Fruit fly (Drosophila melanogaster) whole organism, embryonic: Measurements from ENCODE around the gene IntS10.

Experiments used
- Adf1 ChIP-seq: fragments of 200-800 bp; sonication (Bioruptor generic); IDR thresholded peaks from 2 replicates; pipeline ENCODE4 v1.3.6; 2022; ENCODE audit warnings: missing biosample characterization, missing genetic modification characterization
- CG13287 ChIP-seq: fragments of 200-800 bp; sonication (Bioruptor generic); IDR thresholded peaks from 2 replicates; pipeline ENCODE4 v1.3.6; 2022; ENCODE audit warnings: missing biosample characterization, missing genetic modification characterization; ENCODE audit not compliant: partially characterized antibody
- CG1529 ChIP-seq: fragments of 200-800 bp; sonication (Bioruptor generic); optimal IDR thresholded peaks from 3 replicates; lab custom pipeline; 2018; ENCODE audit warnings: missing biosample characterization, missing genetic modification characterization
- CG17328 ChIP-seq: fragments of 200-800 bp; sonication (Bioruptor generic); IDR thresholded peaks from 2 replicates; pipeline ENCODE4 v1.3.6; 2022; ENCODE audit warnings: missing biosample characterization, missing genetic modification characterization
- CG17802 ChIP-seq: fragments of 200-800 bp; sonication (Bioruptor generic); optimal IDR thresholded peaks from 2 replicates; lab custom pipeline; 2018; ENCODE audit warnings: missing biosample characterization, mild to moderate bottlenecking, missing genetic modification characterization, moderate library complexity
- CG17912 ChIP-seq: fragments of 200-800 bp; sonication (Bioruptor generic); optimal IDR thresholded peaks from 2 replicates; lab custom pipeline; 2018; ENCODE audit warnings: missing biosample characterization, mild to moderate bottlenecking, missing genetic modification characterization
- CG18011 ChIP-seq: fragments of 200-800 bp; sonication (Bioruptor generic); optimal IDR thresholded peaks from 2 replicates; lab custom pipeline; 2017; ENCODE audit warnings: missing biosample characterization, missing genetic modification characterization, mild to moderate bottlenecking, moderate library complexity, missing genotype
- CG18764 ChIP-seq: fragments of 200-800 bp; sonication (Bioruptor generic); optimal IDR thresholded peaks from 3 replicates; lab custom pipeline; 2016; ENCODE audit warnings: missing biosample characterization, missing genetic modification characterization
- CG30431 ChIP-seq: fragments of 200-800 bp; sonication (Bioruptor generic); optimal IDR thresholded peaks from 2 replicates; lab custom pipeline; 2017; ENCODE audit warnings: missing biosample characterization, missing genetic modification characterization
- CG3838 ChIP-seq: fragments of 200-800 bp; sonication (Bioruptor generic); optimal IDR thresholded peaks from 3 replicates; lab custom pipeline; 2016; ENCODE audit warnings: missing biosample characterization, missing genetic modification characterization
- CG42726 ChIP-seq: fragments of 200-800 bp; sonication (Bioruptor generic); IDR thresholded peaks from 2 replicates; pipeline ENCODE4 v1.3.6; 2022; ENCODE audit warnings: missing biosample characterization, missing genetic modification characterization; ENCODE audit not compliant: partially characterized antibody
- CG6854 ChIP-seq: fragments of 200-800 bp; sonication (Bioruptor generic); optimal IDR thresholded peaks from 3 replicates; lab custom pipeline; 2017; ENCODE audit warnings: missing biosample characterization, mild to moderate bottlenecking, missing genetic modification characterization
- CG8290 ChIP-seq, 3 experiments: fragments of 200-800 bp; sonication (Bioruptor generic); optimal IDR thresholded peaks; 2 replicates each; lab custom pipeline; 2016 to 2019; ENCODE audit warnings: missing biosample characterization in 3 of 3, missing genetic modification characterization in 3 of 3, mild to moderate bottlenecking in 2 of 3, moderate library complexity in 1 of 3
- CG8388 ChIP-seq: fragments of 200-800 bp; sonication (Bioruptor generic); optimal IDR thresholded peaks from 2 replicates; lab custom pipeline; 2019; ENCODE audit warnings: missing biosample characterization, mild to moderate bottlenecking, missing genetic modification characterization, moderate library complexity
- CG8478 ChIP-seq: fragments of >200 bp; optimal IDR thresholded peaks from 2 replicates; lab custom pipeline; 2018
- CHES-1-like ChIP-seq: fragments of 200-800 bp; sonication (Bioruptor generic); optimal IDR thresholded peaks from 2 replicates; lab custom pipeline; 2016; ENCODE audit warnings: missing biosample characterization, missing genetic modification characterization
- CoRest ChIP-seq: fragments of 200-800 bp; sonication (Bioruptor generic); optimal IDR thresholded peaks from 3 replicates; lab custom pipeline; 2018; ENCODE audit warnings: missing biosample characterization, mild to moderate bottlenecking, missing genetic modification characterization, moderate library complexity
- Deaf1 ChIP-seq: fragments of 200-800 bp; optimal IDR thresholded peaks from 3 replicates; lab custom pipeline; 2019; ENCODE audit warnings: missing biosample characterization, mild to moderate bottlenecking, missing genetic modification characterization, moderate library complexity
- Fer2 ChIP-seq: fragments of 200-800 bp; sonication (Bioruptor generic); optimal IDR thresholded peaks from 2 replicates; lab custom pipeline; 2018; ENCODE audit warnings: missing biosample characterization, mild to moderate bottlenecking, missing genetic modification characterization, moderate library complexity
- Jarid2 ChIP-seq: fragments of 200-800 bp; sonication (Bioruptor generic); optimal IDR thresholded peaks from 3 replicates; lab custom pipeline; 2017; ENCODE audit warnings: mild to moderate bottlenecking, missing biosample characterization, missing genetic modification reagents, missing genetic modification characterization
- Lhr ChIP-seq: fragments of 200-800 bp; sonication (Bioruptor generic); optimal IDR thresholded peaks from 3 replicates; lab custom pipeline; 2017; ENCODE audit warnings: mild to moderate bottlenecking, missing biosample characterization, missing genetic modification reagents, missing genetic modification characterization
- Med ChIP-seq: fragments of 200-800 bp; sonication (Bioruptor generic); peaks from one replicate; lab custom pipeline; 2016; ENCODE audit warnings: missing biosample characterization, missing genetic modification characterization, mild to moderate bottlenecking, inconsistent platforms, moderate library complexity
- Myb ChIP-seq: fragments of 200-800 bp; sonication (Bioruptor generic); optimal IDR thresholded peaks from 2 replicates; lab custom pipeline; 2016; ENCODE audit warnings: missing biosample characterization, missing genetic modification characterization
- Sox100B ChIP-seq: fragments of 200-800 bp; sonication (Bioruptor generic); optimal IDR thresholded peaks from 3 replicates; lab custom pipeline; 2018; ENCODE audit warnings: missing biosample characterization, mild to moderate bottlenecking, missing genetic modification characterization
- Trl ChIP-seq, 3 experiments: fragments of >200 bp in 2 of 3; fragments of 200-800 bp in 1 of 3; sonication (Bioruptor generic) in 1 of 3; optimal IDR thresholded peaks; 2 replicates in 1 of 3; 3 replicates in 2 of 3; lab custom pipeline; 2016 to 2017; ENCODE audit warnings: missing biosample characterization in 1 of 3, missing genetic modification characterization in 1 of 3
- Usf ChIP-seq: fragments of 200-800 bp; sonication (Bioruptor generic); optimal IDR thresholded peaks from 2 replicates; lab custom pipeline; 2017; ENCODE audit warnings: missing genotype, missing biosample characterization, missing genetic modification characterization
- ash1 ChIP-seq: fragments of 200-800 bp; sonication (Bioruptor generic); optimal IDR thresholded peaks from 2 replicates; lab custom pipeline; 2018; ENCODE audit warnings: missing biosample characterization, mild to moderate bottlenecking, missing genetic modification characterization
- cg ChIP-seq: fragments of 200-800 bp; sonication (Bioruptor generic); optimal IDR thresholded peaks from 3 replicates; lab custom pipeline; 2019; ENCODE audit warnings: missing biosample characterization, mild to moderate bottlenecking, missing genetic modification characterization, moderate library complexity
- chm ChIP-seq: fragments of 200-800 bp; sonication (Bioruptor generic); IDR thresholded peaks from 2 replicates; pipeline ENCODE4 v1.3.6; 2022; ENCODE audit warnings: missing biosample characterization, missing genetic modification characterization
- ci ChIP-seq: fragments of 200-800 bp; sonication (Bioruptor generic); IDR thresholded peaks from 3 replicates; pipeline ENCODE4 v1.3.6; 2022; ENCODE audit warnings: missing biosample characterization, missing genetic modification characterization
- dysf ChIP-seq: fragments of 200-800 bp; sonication (Bioruptor generic); IDR thresholded peaks from 3 replicates; pipeline ENCODE4 v1.3.6; 2022; ENCODE audit warnings: missing biosample characterization, missing genetic modification characterization
- gem ChIP-seq: fragments of 200-800 bp; sonication (Bioruptor generic); optimal IDR thresholded peaks from 2 replicates; lab custom pipeline; 2019; ENCODE audit warnings: missing biosample characterization, mild to moderate bottlenecking, missing genetic modification characterization, moderate library complexity
- grn ChIP-seq: fragments of 200-800 bp; sonication (Bioruptor generic); optimal IDR thresholded peaks from 3 replicates; lab custom pipeline; 2017; ENCODE audit warnings: missing biosample characterization, missing genetic modification characterization
- h ChIP-seq: fragments of >200 bp; optimal IDR thresholded peaks from 2 replicates; lab custom pipeline; 2017
- her ChIP-seq: fragments of 200-800 bp; sonication (Bioruptor generic); optimal IDR thresholded peaks from 2 replicates; lab custom pipeline; 2016; ENCODE audit warnings: missing biosample characterization, missing genetic modification characterization
- jing ChIP-seq: fragments of 200-800 bp; sonication (Bioruptor generic); optimal IDR thresholded peaks from 2 replicates; lab custom pipeline; 2018; ENCODE audit warnings: missing biosample characterization, mild to moderate bottlenecking, missing genetic modification characterization
- jumu ChIP-seq: fragments of 200-800 bp; sonication (Bioruptor generic); optimal IDR thresholded peaks from 3 replicates; lab custom pipeline; 2016; ENCODE audit warnings: missing biosample characterization, missing genetic modification characterization
- kah ChIP-seq: fragments of 200-800 bp; sonication (Bioruptor generic); optimal IDR thresholded peaks from 2 replicates; lab custom pipeline; 2018; ENCODE audit warnings: missing biosample characterization, mild to moderate bottlenecking, missing genetic modification characterization
- nau ChIP-seq: fragments of 200-800 bp; sonication (Bioruptor generic); optimal IDR thresholded peaks from 3 replicates; lab custom pipeline; 2017; ENCODE audit warnings: missing biosample characterization, mild to moderate bottlenecking, missing genetic modification characterization, missing genetic modification reagents
- salm ChIP-seq: fragments of 200-800 bp; sonication (Bioruptor generic); optimal IDR thresholded peaks from 2 replicates; lab custom pipeline; 2018; ENCODE audit warnings: missing biosample characterization, mild to moderate bottlenecking, missing genetic modification characterization
- sc ChIP-seq, 3 experiments: fragments of >200 bp in 2 of 3; fragments of 200-800 bp in 1 of 3; sonication (Bioruptor generic) in 1 of 3; optimal IDR thresholded peaks; 2 replicates in 2 of 3; 3 replicates in 1 of 3; lab custom pipeline; 2017; ENCODE audit warnings: mild to moderate bottlenecking in 1 of 3, missing biosample characterization in 1 of 3, missing genetic modification characterization in 1 of 3, missing genetic modification reagents in 1 of 3
- scrt ChIP-seq: fragments of 200-800 bp; sonication (Bioruptor generic); optimal IDR thresholded peaks from 2 replicates; lab custom pipeline; 2018; ENCODE audit warnings: missing biosample characterization, mild to moderate bottlenecking, missing genetic modification characterization, moderate library complexity
- sd ChIP-seq: fragments of 200-800 bp; sonication (Bioruptor generic); optimal IDR thresholded peaks from 3 replicates; lab custom pipeline; 2018; ENCODE audit warnings: missing biosample characterization, mild to moderate bottlenecking, missing genetic modification characterization, moderate library complexity
- sim ChIP-seq: fragments of 200-800 bp; sonication (Bioruptor generic); IDR thresholded peaks from 2 replicates; pipeline ENCODE4 v1.3.6; 2022; ENCODE audit warnings: missing biosample characterization, missing genetic modification characterization
- toy ChIP-seq: fragments of 200-800 bp; sonication (Bioruptor generic); IDR thresholded peaks from 2 replicates; pipeline ENCODE4 v1.3.6; 2022; ENCODE audit warnings: missing biosample characterization, missing genetic modification characterization
- twi ChIP-seq: fragments of 200-800 bp; optimal IDR thresholded peaks from 2 replicates; lab custom pipeline; 2019; ENCODE audit warnings: missing biosample characterization, mild to moderate bottlenecking, missing genetic modification characterization, moderate library complexity
- tx ChIP-seq: fragments of 200-800 bp; sonication (Bioruptor generic); optimal IDR thresholded peaks from 2 replicates; lab custom pipeline; 2016; ENCODE audit warnings: missing biosample characterization, missing genetic modification characterization
- zfh2 ChIP-seq: fragments of 200-800 bp; sonication (Bioruptor generic); optimal IDR thresholded peaks from 2 replicates; lab custom pipeline; 2016; ENCODE audit warnings: missing biosample characterization, missing genetic modification characterization

Gene IntS10

dm6 chr3L:3825485-3825813, 18.9 kb downstream of the IntS10 start (continued):
- TF ChIP-seq CoRest (no peak), Adf1 (peak; percentile 46), CG17802 (tag; lab: Kevin White, UChicago) (no peak), Med (peak; percentile 66), tx (no peak), dysf (no peak), Sox100B (GFP tag; lab: Kevin White, UChicago) (no peak), chm (GFP tag; lab: Robert Waterston, UW) (0 out of 2 replicates have a peak, but pooled peaks have one; percentile 16), h (lab: Kevin White, UChicago) (no peak), ash1 (GFP tag; lab: Kevin White, UChicago) (no peak), Lhr (GFP tag; lab: Kevin White, UChicago) (no peak), jing (GFP tag; lab: Kevin White, UChicago) (no peak), CG6854 (GFP tag; lab: Kevin White, UChicago) (no peak), CG42726 (0 out of 2 replicates have a peak, but pooled peaks have one; percentile 12), nau (GFP tag; lab: Kevin White, UChicago) (no peak), CG8478 (lab: Kevin White, UChicago) (no peak), Trl (optimal IDR thresholded peaks at IDR 0.05; lab: Kevin White, UChicago) (peak in 1 of 2 experiments; percentile 58), Trl (GFP tag; optimal IDR thresholded peaks at IDR 0.05; lab: Kevin White, UChicago) (no peak), CG8290 (GFP tag; optimal IDR thresholded peaks at IDR 0.05; lab: Kevin White, UChicago) (no peak), CG8290 (tag; optimal IDR thresholded peaks at IDR 0.05; lab: Kevin White, UChicago) (peak in 1 of 2 experiments; percentile 39), grn (GFP tag; lab: Kevin White, UChicago) (no peak), salm (tag; lab: Kevin White, UChicago) (no peak), zfh2 (GFP tag; lab: Kevin White, UChicago) (no peak), Jarid2 (GFP tag; lab: Kevin White, UChicago) (peak; percentile 75), ci (GFP tag; lab: Robert Waterston, UW) (no peak), CG30431 (GFP tag; lab: Kevin White, UChicago) (no peak), CG17328 (GFP tag; lab: Robert Waterston, UW) (no peak), CHES-1-like (GFP tag; lab: Kevin White, UChicago) (no peak), sim (GFP tag; lab: Robert Waterston, UW) (no peak), Myb (GFP tag; lab: Kevin White, UChicago) (no peak), CG3838 (GFP tag; lab: Kevin White, UChicago) (no peak), CG13287 (GFP tag; lab: Robert Waterston, UW) (no peak), sc (optimal IDR thresholded peaks at IDR 0.05; lab: Kevin White, UChicago) (no peak), sc (GFP tag; optimal IDR thresholded peaks at IDR 0.05; lab: Kevin White, UChicago) (no peak), gem (tag; lab: Kevin White, UChicago) (no peak), Deaf1 (peak; percentile 48), Fer2 (tag; lab: Kevin White, UChicago) (no peak), cg (GFP tag; lab: Kevin White, UChicago) (no peak), twi (tag; lab: Kevin White, UChicago) (no peak), CG17912 (GFP tag; lab: Kevin White, UChicago) (no peak), toy (GFP tag; lab: Robert Waterston, UW) (no peak), CG1529 (no peak), jumu (no peak), Usf (GFP tag; lab: Kevin White, UChicago) (no peak)

dm6 chr3L:3825884-3826283, 19.4 kb downstream of the IntS10 start:
- TF ChIP-seq Med (peak; percentile 8), CG18764 (GFP tag; lab: Kevin White, UChicago) (no peak), Deaf1 (peak; percentile 82), CG18011 (GFP tag; lab: Kevin White, UChicago) (no peak), cg (GFP tag; lab: Kevin White, UChicago) (peak; percentile 38), kah (GFP tag; lab: Kevin White, UChicago) (no peak), CG8388 (GFP tag; lab: Kevin White, UChicago) (no peak), sd (tag; lab: Kevin White, UChicago) (peak; percentile 61), her (GFP tag; lab: Kevin White, UChicago) (no peak), scrt (GFP tag; lab: Kevin White, UChicago) (no peak)
